Fruit fly (Drosophila melanogaster) whole organism, prepupa: ENCODE results near the gene CG14545.

ENCODE experiments used
- Blimp-1 ChIP-seq: fragments of 200-800 bp; sonication (Bioruptor generic); optimal IDR thresholded peaks from 3 replicates; lab custom pipeline; 2017; ENCODE audit warnings: missing biosample characterization, missing genetic modification characterization, mild to moderate bottlenecking, moderate library complexity, missing genetic modification reagents
- CG11762 ChIP-seq: fragments of 200-800 bp; sonication (Bioruptor generic); optimal IDR thresholded peaks from 3 replicates; lab custom pipeline; 2016; ENCODE audit warnings: missing biosample characterization, missing genetic modification characterization; ENCODE audit not compliant: insufficient read depth
- Sox15 ChIP-seq: fragments of 200-800 bp; sonication (Bioruptor generic); optimal IDR thresholded peaks from 3 replicates; lab custom pipeline; 2016; ENCODE audit warnings: missing biosample characterization, missing genetic modification characterization
- lz ChIP-seq: fragments of 200-800 bp; sonication (Bioruptor generic); optimal IDR thresholded peaks from 3 replicates; lab custom pipeline; 2016; ENCODE audit warnings: missing biosample characterization, missing genetic modification characterization
- spab ChIP-seq: fragments of 200-800 bp; sonication (Bioruptor generic); optimal IDR thresholded peaks from 2 replicates; lab custom pipeline; 2017; ENCODE audit warnings: missing biosample characterization, mild to moderate bottlenecking, missing genetic modification characterization, missing genetic modification reagents

DNA sequence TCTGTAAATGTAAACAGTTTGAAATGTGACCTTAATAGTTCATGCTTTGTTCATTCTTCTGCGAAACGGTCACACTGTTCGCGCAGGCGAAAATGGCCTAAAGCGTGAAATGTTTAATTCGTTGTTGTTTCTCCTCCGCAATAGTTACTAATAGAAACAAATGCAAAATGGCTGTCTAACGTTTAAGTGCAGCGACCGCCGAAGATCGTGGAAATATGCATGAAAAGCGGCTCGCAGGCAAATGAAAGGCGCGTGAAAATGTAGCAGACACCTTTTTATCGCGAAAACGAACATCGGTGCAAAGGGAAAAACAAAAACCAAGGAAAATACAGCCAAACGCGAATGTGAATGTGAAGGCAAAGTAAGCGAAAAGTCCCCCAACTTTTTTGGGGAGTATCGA is 30.8 kb upstream of the CG14545 start, which contains the start of gene SppL:
- TF ChIP-seq lz (no peak), spab (GFP tag; lab: Kevin White, UChicago) (no peak), Sox15 (GFP tag; lab: Kevin White, UChicago) (no peak), Blimp-1 (GFP tag; lab: Kevin White, UChicago) (no peak), CG11762 (GFP tag; lab: Kevin White, UChicago) (no peak)
